Worm (Caenorhabditis elegans) whole organism, young adult: ENCODE results near the gene K10G6.9.

Source experiments
- B0035.1 ChIP-seq: sonication (generic microtip); optimal IDR thresholded peaks from 2 replicates; lab custom pipeline; 2016; ENCODE audit warnings: missing genetic modification characterization, mild to moderate bottlenecking, missing compliant biosample characterization, missing genotype, missing genetic modification reagents
- B0261.1 ChIP-seq: sonication (generic microtip); optimal IDR thresholded peaks from 2 replicates; lab custom pipeline; 2016; ENCODE audit warnings: mild to moderate bottlenecking, missing genetic modification characterization, moderate library complexity, missing compliant biosample characterization
- B0336.3 ChIP-seq: fragments of 200-800 bp; sonication (Bioruptor generic); IDR thresholded peaks from 2 replicates; pipeline ENCODE4 v1.3.6; 2022; ENCODE audit warnings: missing genetic modification characterization, missing compliant biosample characterization
- C06A6.2 ChIP-seq: fragments of 200-800 bp; sonication (Bioruptor generic); conservative IDR thresholded peaks from 2 replicates; pipeline ENCODE4 v1.3.6; 2022; ENCODE audit warnings: missing genetic modification characterization, missing compliant biosample characterization
- D2030.7 ChIP-seq: fragments of 200-800 bp; sonication (Bioruptor generic); IDR thresholded peaks from 2 replicates; pipeline ENCODE4 v1.3.6; 2022; ENCODE audit warnings: missing genetic modification reagents, missing genetic modification characterization, missing compliant biosample characterization
- F22D6.2 ChIP-seq: sonication (generic microtip); optimal IDR thresholded peaks from 2 replicates; lab custom pipeline; 2016; ENCODE audit warnings: mild to moderate bottlenecking, missing genetic modification characterization, missing compliant biosample characterization
- F33H1.4 ChIP-seq: fragments of 200-800 bp; sonication (Bioruptor generic); IDR thresholded peaks from 2 replicates; pipeline ENCODE4 v1.3.6; 2022; ENCODE audit warnings: missing genetic modification reagents, missing genetic modification characterization, missing compliant biosample characterization
- F39B2.1 ChIP-seq: fragments of 200-800 bp; sonication (Bioruptor generic); IDR thresholded peaks from 2 replicates; pipeline ENCODE4 v1.3.6; 2022; ENCODE audit warnings: missing genetic modification reagents, missing genetic modification characterization, missing compliant biosample characterization
- F55B11.4 ChIP-seq: sonication (generic microtip); optimal IDR thresholded peaks from 2 replicates; lab custom pipeline; 2016; ENCODE audit warnings: missing compliant biosample characterization, missing genetic modification characterization, borderline replicate concordance; ENCODE audit not compliant: insufficient read depth
- K12H6.12 ChIP-seq: fragments of 200-800 bp; sonication (Bioruptor generic); optimal IDR thresholded peaks from 2 replicates; lab custom pipeline; 2018; ENCODE audit warnings: mild to moderate bottlenecking, missing genetic modification characterization, missing compliant biosample characterization
- Y53F4B.3 ChIP-seq: fragments of 200-800 bp; sonication (Bioruptor generic); IDR thresholded peaks from 2 replicates; pipeline ENCODE4 v1.3.6; 2022; ENCODE audit warnings: missing genetic modification reagents, missing genetic modification characterization, missing compliant biosample characterization
- Y53G8AR.9 ChIP-seq: fragments of 200-800 bp; sonication (Bioruptor generic); conservative IDR thresholded peaks from 2 replicates; pipeline ENCODE4 v1.3.6; 2022; ENCODE audit warnings: missing genetic modification reagents, missing genetic modification characterization, missing compliant biosample characterization
- Y95B8A.8 ChIP-seq: fragments of 200-800 bp; sonication (Bioruptor generic); IDR thresholded peaks from 2 replicates; pipeline ENCODE4 v1.3.6; 2022; ENCODE audit warnings: missing genetic modification reagents, missing genetic modification characterization, missing compliant biosample characterization
- aptf-2 ChIP-seq: fragments of 200-800 bp; sonication (Bioruptor generic); conservative IDR thresholded peaks from 2 replicates; pipeline ENCODE4 v1.3.6; 2022; ENCODE audit warnings: missing genetic modification reagents, missing genetic modification characterization, missing compliant biosample characterization
- atf-7 ChIP-seq: sonication (generic microtip); optimal IDR thresholded peaks from 2 replicates; lab custom pipeline; 2017; ENCODE audit warnings: mild to moderate bottlenecking, missing genetic modification characterization, missing compliant biosample characterization
- attf-3 ChIP-seq: fragments of 200-800 bp; sonication (Bioruptor generic); conservative IDR thresholded peaks from 2 replicates; pipeline ENCODE4 v1.3.6; 2022; ENCODE audit warnings: missing genetic modification reagents, missing genetic modification characterization, missing compliant biosample characterization
- cebp-2 ChIP-seq: fragments of 200-800 bp; sonication (Bioruptor generic); IDR thresholded peaks from 2 replicates; pipeline ENCODE4 v1.3.6; 2022; ENCODE audit warnings: missing genetic modification characterization, missing compliant biosample characterization
- ceh-40 ChIP-seq: fragments of 200-800 bp; sonication (Bioruptor generic); IDR thresholded peaks from 2 replicates; pipeline ENCODE4 v1.3.6; 2022; ENCODE audit warnings: missing genetic modification characterization, missing compliant biosample characterization
- ceh-91 ChIP-seq: fragments of 200-800 bp; sonication (Bioruptor generic); IDR thresholded peaks from 2 replicates; pipeline ENCODE4 v1.3.6; 2022; ENCODE audit warnings: missing genetic modification reagents, missing genetic modification characterization, missing compliant biosample characterization
- die-1 ChIP-seq: sonication (generic microtip); optimal IDR thresholded peaks from 2 replicates; lab custom pipeline; 2016; ENCODE audit warnings: missing genotype, mild to moderate bottlenecking, missing genetic modification characterization, missing compliant biosample characterization
- dpl-1 ChIP-seq: fragments of 150-350 bp; optimal IDR thresholded peaks from 2 replicates; lab custom pipeline; 2014; ENCODE audit warnings: missing biosample characterization, missing genetic modification reagents, missing genetic modification characterization
- ekl-4 ChIP-seq: fragments of 200-800 bp; sonication (Bioruptor generic); IDR thresholded peaks from 2 replicates; pipeline ENCODE4 v1.3.6; 2022; ENCODE audit warnings: missing genetic modification reagents, missing genetic modification characterization, missing compliant biosample characterization
- ets-4 ChIP-seq: fragments of 200-800 bp; sonication (Bioruptor generic); optimal IDR thresholded peaks from 2 replicates; lab custom pipeline; 2018; ENCODE audit warnings: mild to moderate bottlenecking, missing genetic modification characterization, missing compliant biosample characterization
- him-1 ChIP-seq: sonication (generic microtip); optimal IDR thresholded peaks from 2 replicates; lab custom pipeline; 2016; ENCODE audit warnings: missing genotype, missing genetic modification reagents, missing genetic modification characterization, missing compliant biosample characterization
- hlh-26 ChIP-seq: fragments of 200-800 bp; sonication (Bioruptor generic); conservative IDR thresholded peaks from 2 replicates; pipeline ENCODE4 v1.3.6; 2022; ENCODE audit warnings: missing genetic modification reagents, missing genetic modification characterization, missing compliant biosample characterization
- hmg-20 ChIP-seq: fragments of 200-800 bp; sonication (Bioruptor generic); IDR thresholded peaks from 2 replicates; pipeline ENCODE4 v1.3.6; 2022; ENCODE audit warnings: missing genetic modification reagents, missing genetic modification characterization, missing compliant biosample characterization
- hrde-1 ChIP-seq: sonication (generic microtip); optimal IDR thresholded peaks from 2 replicates; lab custom pipeline; 2016; ENCODE audit warnings: missing genetic modification characterization, mild to moderate bottlenecking, missing compliant biosample characterization, moderate library complexity, missing genotype, missing genetic modification reagents, borderline replicate concordance
- lag-1 ChIP-seq: fragments of 200-800 bp; sonication (Bioruptor generic); IDR thresholded peaks from 2 replicates; pipeline ENCODE4 v1.3.6; 2022; ENCODE audit warnings: missing genetic modification reagents, missing genetic modification characterization, missing compliant biosample characterization
- let-526 ChIP-seq: fragments of 200-800 bp; sonication (Bioruptor generic); IDR thresholded peaks from 2 replicates; pipeline ENCODE4 v1.3.6; 2022; ENCODE audit warnings: missing genetic modification reagents, missing genetic modification characterization, missing compliant biosample characterization
- lin-54 ChIP-seq: fragments of 200-800 bp; sonication (Bioruptor generic); optimal IDR thresholded peaks from 2 replicates; lab custom pipeline; 2018; ENCODE audit warnings: mild to moderate bottlenecking, missing genetic modification characterization, missing compliant biosample characterization
- madf-3 ChIP-seq: fragments of 200-800 bp; sonication (Bioruptor generic); IDR thresholded peaks from 2 replicates; pipeline ENCODE4 v1.3.6; 2022; ENCODE audit warnings: missing genetic modification reagents, missing genetic modification characterization, missing compliant biosample characterization
- madf-6 ChIP-seq: fragments of 200-800 bp; sonication (Bioruptor generic); IDR thresholded peaks from 2 replicates; pipeline ENCODE4 v1.3.6; 2022; ENCODE audit warnings: missing genetic modification reagents, missing genetic modification characterization, missing compliant biosample characterization
- nfya-2 ChIP-seq: fragments of 200-800 bp; sonication (Bioruptor generic); IDR thresholded peaks from 2 replicates; pipeline ENCODE4 v1.3.6; 2022; ENCODE audit warnings: missing genetic modification reagents, missing genetic modification characterization, missing compliant biosample characterization
- nfyb-1 ChIP-seq: fragments of 200-800 bp; sonication (Bioruptor generic); IDR thresholded peaks from 2 replicates; pipeline ENCODE4 v1.3.6; 2022; ENCODE audit warnings: missing genetic modification reagents, missing genetic modification characterization, missing compliant biosample characterization
- nhr-80 ChIP-seq: sonication (generic microtip); optimal IDR thresholded peaks from 2 replicates; lab custom pipeline; 2016; ENCODE audit warnings: missing genetic modification characterization, missing compliant biosample characterization
- nhr-90 ChIP-seq: sonication (generic microtip); optimal IDR thresholded peaks from 2 replicates; lab custom pipeline; 2016; ENCODE audit warnings: missing genotype, mild to moderate bottlenecking, missing genetic modification characterization, missing compliant biosample characterization
- pbrm-1 ChIP-seq: fragments of 200-800 bp; sonication (Bioruptor generic); IDR thresholded peaks from 2 replicates; pipeline ENCODE4 v1.3.6; 2022; ENCODE audit warnings: missing genetic modification reagents, missing genetic modification characterization, missing compliant biosample characterization
- pha-4 ChIP-seq: fragments of 150-350 bp; sonication (generic microtip); optimal IDR thresholded peaks from 2 replicates; lab custom pipeline; 2014; ENCODE audit warnings: missing biosample characterization, missing genetic modification reagents, missing genetic modification characterization
- rec-8 ChIP-seq, 2 experiments: sonication (generic microtip); optimal IDR thresholded peaks; 2 replicates each; lab custom pipeline; 2016; ENCODE audit warnings: mild to moderate bottlenecking in 2 of 2, missing genetic modification characterization in 2 of 2, missing genetic modification reagents in 2 of 2, missing genotype in 2 of 2, missing biosample characterization in 1 of 2, missing compliant biosample characterization in 1 of 2, moderate library complexity in 1 of 2
- sdz-38 ChIP-seq: sonication (generic microtip); optimal IDR thresholded peaks from 2 replicates; lab custom pipeline; 2016; ENCODE audit warnings: missing genotype, missing genetic modification characterization, missing compliant biosample characterization
- snpc-3.4 ChIP-seq: sonication (generic microtip); optimal IDR thresholded peaks from 2 replicates; lab custom pipeline; 2017; ENCODE audit warnings: missing genetic modification characterization, mild to moderate bottlenecking, missing compliant biosample characterization, antibody characterized with exemption, moderate library complexity, missing genotype, missing genetic modification reagents
- sptf-2 ChIP-seq: fragments of 200-800 bp; sonication (Bioruptor generic); optimal IDR thresholded peaks from 2 replicates; lab custom pipeline; 2018; ENCODE audit warnings: mild to moderate bottlenecking, missing genetic modification characterization, missing compliant biosample characterization
- tbx-9 ChIP-seq: sonication (generic microtip); optimal IDR thresholded peaks from 2 replicates; lab custom pipeline; 2016; ENCODE audit warnings: borderline replicate concordance, missing genetic modification characterization, inconsistent platforms, missing compliant biosample characterization
- unc-130 ChIP-seq: sonication (generic microtip); optimal IDR thresholded peaks from 2 replicates; lab custom pipeline; 2016; ENCODE audit warnings: missing genetic modification reagents, missing genetic modification characterization, missing compliant biosample characterization
- zim-3 ChIP-seq: sonication (generic microtip); optimal IDR thresholded peaks from 2 replicates; lab custom pipeline; 2017; ENCODE audit warnings: mild to moderate bottlenecking, missing genetic modification characterization, moderate library complexity, missing compliant biosample characterization
- ztf-22 ChIP-seq: fragments of 200-800 bp; sonication (Bioruptor generic); optimal IDR thresholded peaks from 2 replicates; lab custom pipeline; 2018; ENCODE audit warnings: mild to moderate bottlenecking, missing genetic modification characterization, moderate library complexity, missing compliant biosample characterization
- ztf-25 ChIP-seq: fragments of 200-800 bp; sonication (Bioruptor generic); IDR thresholded peaks from 2 replicates; pipeline ENCODE4 v1.3.6; 2022; ENCODE audit warnings: missing genetic modification reagents, missing genetic modification characterization, missing compliant biosample characterization
- ztf-26 ChIP-seq: sonication (generic microtip); optimal IDR thresholded peaks from 2 replicates; lab custom pipeline; 2017; ENCODE audit warnings: missing genetic modification characterization, missing compliant biosample characterization

Gene K10G6.9

DNA sequence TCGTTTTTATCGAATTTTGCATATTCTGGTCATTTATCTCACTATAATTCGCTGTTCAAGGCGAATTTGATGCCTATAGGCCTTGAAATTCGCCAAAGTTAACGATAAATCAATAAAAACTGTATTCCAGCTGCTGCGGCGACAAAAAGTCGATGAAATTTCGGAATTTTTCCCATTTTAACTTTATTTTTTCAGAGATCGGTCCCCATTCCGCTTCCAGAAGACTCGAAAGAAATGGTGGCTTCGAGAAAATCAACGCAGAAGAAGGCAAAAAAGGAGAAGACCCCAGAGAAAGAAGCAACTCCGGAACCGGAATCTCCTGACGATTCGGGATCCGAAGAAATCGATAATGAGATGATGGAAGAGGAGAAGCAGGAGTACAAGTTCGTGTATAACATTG, 37.0 kb upstream of the K10G6.9 start:
- TF ChIP-seq madf-3 (GFP tag; lab: Robert Waterston, UW) (peak; percentile 71; the same call in 1 of the 2 replicates), lin-54 (GFP tag; lab: Kevin White, UChicago) (peak; percentile 2), madf-6 (peak; percentile 51; the same call in 1 of the 2 replicates), hlh-26 (no peak), cebp-2 (no peak), ekl-4 (GFP tag; lab: Robert Waterston, UW) (0 out of 2 replicates have a peak, but pooled peaks have one; percentile 19), B0336.3 (GFP tag; lab: Robert Waterston, UW) (0 out of 2 replicates have a peak, but pooled peaks have one; percentile 27)

DNA sequence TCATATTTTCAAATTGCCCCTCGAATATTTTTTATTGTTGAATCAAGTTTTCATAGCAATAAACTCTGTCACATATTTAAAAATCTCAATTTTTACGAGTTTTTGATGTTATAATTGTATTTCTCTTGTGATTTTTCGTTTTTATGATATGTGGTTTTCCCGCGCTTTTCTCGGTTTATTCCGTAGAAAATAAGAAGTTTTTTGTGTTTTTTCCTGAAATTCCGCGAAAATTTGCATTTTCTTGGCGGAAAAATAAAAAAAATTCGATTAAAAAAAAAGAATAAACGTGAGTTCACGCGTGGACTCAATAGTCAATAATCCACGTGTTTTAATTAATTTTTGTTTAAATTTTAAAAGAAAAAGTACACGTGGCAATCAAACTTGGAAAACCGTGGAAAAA, 36.1 kb upstream of the K10G6.9 start:
- no peak for TF ChIP-seq ztf-26
- no peak for TF ChIP-seq die-1 (tag; lab: Kevin White, UChicago)
- peak; percentile 26 for TF ChIP-seq him-1
- no peak for TF ChIP-seq nfyb-1 (GFP tag; lab: Robert Waterston, UW)
- no peak for TF ChIP-seq cebp-2
- TF ChIP-seq zim-3 (tag; lab: Kevin White, UChicago) = no peak
- peak; percentile 31 for TF ChIP-seq snpc-3.4 (tag; lab: Kevin White, UChicago)
- no peak for TF ChIP-seq B0035.1
- no peak for TF ChIP-seq F39B2.1 (GFP tag; lab: Robert Waterston, UW)
- no peak for TF ChIP-seq sptf-2 (GFP tag; lab: Kevin White, UChicago)
- no peak for TF ChIP-seq Y53G8AR.9
- TF ChIP-seq K12H6.12 (tag; lab: Kevin White, UChicago) = no peak
- TF ChIP-seq aptf-2 (GFP tag; lab: Robert Waterston, UW) = no peak
- peak; percentile 33 for TF ChIP-seq hrde-1 (tag; lab: Kevin White, UChicago)
- no peak for TF ChIP-seq tbx-9
- TF ChIP-seq lag-1 (GFP tag; lab: Robert Waterston, UW) = no peak
- no peak for TF ChIP-seq ceh-40
- TF ChIP-seq nhr-80 (tag; lab: Kevin White, UChicago) = no peak
- TF ChIP-seq ceh-91 = peak; percentile 67; the same call in 1 of the 2 replicates
- peak; percentile 33 for TF ChIP-seq dpl-1 (GFP tag; lab: Kevin White, UChicago)
- no peak for TF ChIP-seq pbrm-1 (GFP tag; lab: Robert Waterston, UW)
- no peak for TF ChIP-seq hmg-20 (GFP tag; lab: Robert Waterston, UW)
- TF ChIP-seq atf-7 (tag; lab: Kevin White, UChicago) = no peak
- TF ChIP-seq D2030.7 = peak; percentile 49
- peak; percentile 77 for TF ChIP-seq madf-6
- TF ChIP-seq F22D6.2 (tag; lab: Kevin White, UChicago) = no peak
- TF ChIP-seq C06A6.2 (GFP tag; lab: Robert Waterston, UW) = no peak
- no peak for TF ChIP-seq Y53F4B.3 (GFP tag; lab: Robert Waterston, UW)
- no peak for TF ChIP-seq unc-130 (GFP tag; lab: Kevin White, UChicago)
- TF ChIP-seq attf-3 (GFP tag; lab: Robert Waterston, UW) = no peak
- TF ChIP-seq F55B11.4 (tag; lab: Kevin White, UChicago) = no peak
- TF ChIP-seq rec-8 (tag; optimal IDR thresholded peaks at IDR 0.05; lab: Kevin White, UChicago) = no peak
- no peak for TF ChIP-seq sdz-38 (tag; lab: Kevin White, UChicago)
- no peak for TF ChIP-seq ztf-25 (GFP tag; lab: Robert Waterston, UW)
- no peak for TF ChIP-seq Y95B8A.8 (GFP tag; lab: Robert Waterston, UW)
- TF ChIP-seq ekl-4 (GFP tag; lab: Robert Waterston, UW) = no peak
- TF ChIP-seq pha-4 (tag; lab: Kevin White, UChicago) = no peak
- no peak for TF ChIP-seq B0261.1 (tag; lab: Kevin White, UChicago)
- no peak for TF ChIP-seq nfya-2 (GFP tag; lab: Robert Waterston, UW)
- TF ChIP-seq nhr-90 = no peak
- no peak for TF ChIP-seq let-526 (GFP tag; lab: Robert Waterston, UW)
- peak; percentile 62 for TF ChIP-seq F33H1.4 (GFP tag; lab: Robert Waterston, UW)
- no peak for TF ChIP-seq ets-4 (GFP tag; lab: Kevin White, UChicago)
- no peak for TF ChIP-seq ztf-22 (GFP tag; lab: Kevin White, UChicago)
